Worm (Caenorhabditis elegans) whole organism, young adult: ENCODE measurements around the gene W06G6.20.

ENCODE experiments used
- B0019.2 ChIP-seq: fragments of 200-800 bp; sonication (Bioruptor generic); conservative IDR thresholded peaks from 2 replicates; pipeline ENCODE4 v1.3.6; 2022; ENCODE audit warnings: missing genetic modification reagents, missing genetic modification characterization, missing compliant biosample characterization
- B0035.1 ChIP-seq: sonication (generic microtip); optimal IDR thresholded peaks from 2 replicates; lab custom pipeline; 2016; ENCODE audit warnings: missing genetic modification characterization, mild to moderate bottlenecking, missing compliant biosample characterization, missing genotype, missing genetic modification reagents
- B0261.1 ChIP-seq: sonication (generic microtip); optimal IDR thresholded peaks from 2 replicates; lab custom pipeline; 2016; ENCODE audit warnings: mild to moderate bottlenecking, missing genetic modification characterization, moderate library complexity, missing compliant biosample characterization
- C17E4.6 ChIP-seq: fragments of 200-800 bp; sonication (Bioruptor generic); IDR thresholded peaks from 2 replicates; pipeline ENCODE4 v1.3.6; 2022; ENCODE audit warnings: missing genetic modification reagents, missing genetic modification characterization, missing compliant biosample characterization
- D2030.7 ChIP-seq: fragments of 200-800 bp; sonication (Bioruptor generic); IDR thresholded peaks from 2 replicates; pipeline ENCODE4 v1.3.6; 2022; ENCODE audit warnings: missing genetic modification reagents, missing genetic modification characterization, missing compliant biosample characterization
- F39B2.1 ChIP-seq: fragments of 200-800 bp; sonication (Bioruptor generic); IDR thresholded peaks from 2 replicates; pipeline ENCODE4 v1.3.6; 2022; ENCODE audit warnings: missing genetic modification reagents, missing genetic modification characterization, missing compliant biosample characterization
- F49E8.2 ChIP-seq: sonication (generic microtip); optimal IDR thresholded peaks from 3 replicates; lab custom pipeline; 2017; ENCODE audit warnings: missing genetic modification characterization, mild to moderate bottlenecking, missing compliant biosample characterization, antibody characterized with exemption, moderate library complexity; ENCODE audit not compliant: insufficient read depth
- F52B5.7 ChIP-seq: sonication (generic microtip); optimal IDR thresholded peaks from 2 replicates; lab custom pipeline; 2016; ENCODE audit warnings: mild to moderate bottlenecking, missing genetic modification characterization, missing compliant biosample characterization
- K11D2.4 ChIP-seq: fragments of 200-800 bp; sonication (Bioruptor generic); IDR thresholded peaks from 2 replicates; pipeline ENCODE4 v1.3.6; 2022; ENCODE audit warnings: missing genetic modification reagents, missing genetic modification characterization, missing compliant biosample characterization
- Y53G8AR.9 ChIP-seq: fragments of 200-800 bp; sonication (Bioruptor generic); conservative IDR thresholded peaks from 2 replicates; pipeline ENCODE4 v1.3.6; 2022; ENCODE audit warnings: missing genetic modification reagents, missing genetic modification characterization, missing compliant biosample characterization
- Y56A3A.18 ChIP-seq: fragments of 200-800 bp; sonication (Bioruptor generic); IDR thresholded peaks from 2 replicates; pipeline ENCODE4 v1.3.6; 2022; ENCODE audit warnings: missing genetic modification reagents, missing genetic modification characterization, missing compliant biosample characterization
- Y79H2A.3 ChIP-seq: fragments of 200-800 bp; sonication (Bioruptor generic); conservative IDR thresholded peaks from 2 replicates; pipeline ENCODE4 v1.3.6; 2022; ENCODE audit warnings: missing genetic modification reagents, missing genetic modification characterization, missing compliant biosample characterization
- ZK185.1 ChIP-seq: sonication (generic microtip); optimal IDR thresholded peaks from 2 replicates; lab custom pipeline; 2016; ENCODE audit warnings: mild to moderate bottlenecking, missing genetic modification characterization, missing compliant biosample characterization; ENCODE audit not compliant: poor library complexity, severe bottlenecking
- athp-1 ChIP-seq: sonication (generic microtip); optimal IDR thresholded peaks from 2 replicates; lab custom pipeline; 2017; ENCODE audit warnings: mild to moderate bottlenecking, missing genetic modification characterization, missing compliant biosample characterization
- attf-6 ChIP-seq: fragments of 200-800 bp; sonication (Bioruptor generic); IDR thresholded peaks from 2 replicates; pipeline ENCODE4 v1.3.6; 2022; ENCODE audit warnings: missing genetic modification reagents, missing genetic modification characterization, missing compliant biosample characterization
- cebp-2 ChIP-seq: fragments of 200-800 bp; sonication (Bioruptor generic); IDR thresholded peaks from 2 replicates; pipeline ENCODE4 v1.3.6; 2022; ENCODE audit warnings: missing genetic modification characterization, missing compliant biosample characterization
- ceh-27 ChIP-seq: fragments of 200-800 bp; sonication (Bioruptor generic); optimal IDR thresholded peaks from 2 replicates; lab custom pipeline; 2018; ENCODE audit warnings: mild to moderate bottlenecking, missing genetic modification characterization, moderate library complexity, missing compliant biosample characterization
- ceh-58 ChIP-seq: fragments of 200-800 bp; sonication (Bioruptor generic); IDR thresholded peaks from 2 replicates; pipeline ENCODE4 v1.3.6; 2022; ENCODE audit warnings: missing genetic modification characterization, missing compliant biosample characterization
- ceh-79 ChIP-seq: sonication (generic microtip); optimal IDR thresholded peaks from 2 replicates; lab custom pipeline; 2017; ENCODE audit warnings: mild to moderate bottlenecking, missing genetic modification characterization, missing compliant biosample characterization
- chd-7 ChIP-seq: sonication (generic microtip); optimal IDR thresholded peaks from 2 replicates; lab custom pipeline; 2016; ENCODE audit warnings: mild to moderate bottlenecking, missing genetic modification characterization, moderate library complexity, missing compliant biosample characterization
- die-1 ChIP-seq: sonication (generic microtip); optimal IDR thresholded peaks from 2 replicates; lab custom pipeline; 2016; ENCODE audit warnings: missing genotype, mild to moderate bottlenecking, missing genetic modification characterization, missing compliant biosample characterization
- him-1 ChIP-seq: sonication (generic microtip); optimal IDR thresholded peaks from 2 replicates; lab custom pipeline; 2016; ENCODE audit warnings: missing genotype, missing genetic modification reagents, missing genetic modification characterization, missing compliant biosample characterization
- hlh-12 ChIP-seq: sonication (generic microtip); optimal IDR thresholded peaks from 2 replicates; lab custom pipeline; 2016; ENCODE audit warnings: missing genetic modification characterization, missing compliant biosample characterization
- hrde-1 ChIP-seq: sonication (generic microtip); optimal IDR thresholded peaks from 2 replicates; lab custom pipeline; 2016; ENCODE audit warnings: missing genetic modification characterization, mild to moderate bottlenecking, missing compliant biosample characterization, moderate library complexity, missing genotype, missing genetic modification reagents, borderline replicate concordance
- lag-1 ChIP-seq: fragments of 200-800 bp; sonication (Bioruptor generic); IDR thresholded peaks from 2 replicates; pipeline ENCODE4 v1.3.6; 2022; ENCODE audit warnings: missing genetic modification reagents, missing genetic modification characterization, missing compliant biosample characterization
- let-526 ChIP-seq: fragments of 200-800 bp; sonication (Bioruptor generic); IDR thresholded peaks from 2 replicates; pipeline ENCODE4 v1.3.6; 2022; ENCODE audit warnings: missing genetic modification reagents, missing genetic modification characterization, missing compliant biosample characterization
- let-607 ChIP-seq, 2 experiments: fragments of 200-800 bp in 1 of 2; sonication (Bioruptor generic) in 1 of 2; sonication (generic microtip) in 1 of 2; optimal IDR thresholded peaks; 2 replicates each; lab custom pipeline; 2016 to 2018; ENCODE audit warnings: mild to moderate bottlenecking in 2 of 2, missing compliant biosample characterization in 2 of 2, missing genetic modification characterization in 2 of 2, moderate library complexity in 2 of 2, missing genotype in 1 of 2
- lin-26 ChIP-seq: fragments of 200-800 bp; sonication (Bioruptor generic); IDR thresholded peaks from 2 replicates; pipeline ENCODE4 v1.3.6; 2022; ENCODE audit warnings: missing genetic modification reagents, missing genetic modification characterization, missing compliant biosample characterization
- lin-54 ChIP-seq: fragments of 200-800 bp; sonication (Bioruptor generic); optimal IDR thresholded peaks from 2 replicates; lab custom pipeline; 2018; ENCODE audit warnings: mild to moderate bottlenecking, missing genetic modification characterization, missing compliant biosample characterization
- madf-3 ChIP-seq: fragments of 200-800 bp; sonication (Bioruptor generic); IDR thresholded peaks from 2 replicates; pipeline ENCODE4 v1.3.6; 2022; ENCODE audit warnings: missing genetic modification reagents, missing genetic modification characterization, missing compliant biosample characterization
- mxl-1 ChIP-seq: sonication (generic microtip); optimal IDR thresholded peaks from 2 replicates; lab custom pipeline; 2016; ENCODE audit warnings: missing genetic modification characterization, missing compliant biosample characterization
- nhr-179 ChIP-seq: sonication (generic microtip); optimal IDR thresholded peaks from 2 replicates; lab custom pipeline; 2016; ENCODE audit warnings: mild to moderate bottlenecking, missing genetic modification characterization, missing compliant biosample characterization
- nhr-27 ChIP-seq: fragments of 200-800 bp; sonication (Bioruptor generic); optimal IDR thresholded peaks from 2 replicates; lab custom pipeline; 2018; ENCODE audit warnings: mild to moderate bottlenecking, missing genetic modification characterization, moderate library complexity, missing compliant biosample characterization
- rcor-1 ChIP-seq: fragments of 200-800 bp; sonication (Bioruptor generic); IDR thresholded peaks from 2 replicates; pipeline ENCODE4 v1.3.6; 2022; ENCODE audit warnings: missing genetic modification reagents, missing genetic modification characterization, missing compliant biosample characterization
- rec-8 ChIP-seq, 2 experiments: sonication (generic microtip); optimal IDR thresholded peaks; 2 replicates each; lab custom pipeline; 2016; ENCODE audit warnings: mild to moderate bottlenecking in 2 of 2, missing genetic modification characterization in 2 of 2, missing genetic modification reagents in 2 of 2, missing genotype in 2 of 2, missing biosample characterization in 1 of 2, missing compliant biosample characterization in 1 of 2, moderate library complexity in 1 of 2
- rpc-1 ChIP-seq, 2 experiments: fragments of 150-350 bp in 1 of 2; sonication (generic microtip) in 1 of 2; optimal IDR thresholded peaks; 2 replicates each; lab custom pipeline; 2014 to 2018; ENCODE audit warnings: missing biosample characterization in 1 of 2, missing genetic modification characterization in 1 of 2, missing genetic modification reagents in 1 of 2, missing genotype in 1 of 2
- snpc-1.1 ChIP-seq: sonication (generic microtip); optimal IDR thresholded peaks from 2 replicates; lab custom pipeline; 2017; ENCODE audit warnings: missing genetic modification characterization, mild to moderate bottlenecking, missing compliant biosample characterization, antibody characterized with exemption, moderate library complexity, missing genotype, missing genetic modification reagents; ENCODE audit not compliant: insufficient read depth
- snpc-1.3 ChIP-seq: sonication (generic microtip); optimal IDR thresholded peaks from 2 replicates; lab custom pipeline; 2017; ENCODE audit warnings: missing genetic modification characterization, mild to moderate bottlenecking, missing compliant biosample characterization, antibody characterized with exemption, moderate library complexity, missing genotype, missing genetic modification reagents; ENCODE audit not compliant: insufficient read depth
- snpc-4 ChIP-seq, 5 experiments: fragments of 150-350 bp in 1 of 5; sonication (generic microtip) in 4 of 5; optimal IDR thresholded peaks; 2 replicates each; lab custom pipeline; 2014 to 2018; ENCODE audit warnings: missing genetic modification characterization in 5 of 5, missing biosample characterization in 3 of 5, antibody characterized with exemption in 2 of 5, mild to moderate bottlenecking in 2 of 5, missing compliant biosample characterization in 2 of 5, missing genotype in 2 of 5, moderate library complexity in 2 of 5, missing genetic modification reagents in 1 of 5
- somi-1 ChIP-seq: fragments of 200-800 bp; sonication (Bioruptor generic); optimal IDR thresholded peaks from 2 replicates; lab custom pipeline; 2018; ENCODE audit warnings: mild to moderate bottlenecking, missing genetic modification characterization, missing compliant biosample characterization
- xnd-1 ChIP-seq: sonication (generic microtip); optimal IDR thresholded peaks from 2 replicates; lab custom pipeline; 2016; ENCODE audit warnings: missing genotype, missing genetic modification reagents, missing genetic modification characterization, missing compliant biosample characterization
- zfh-2 ChIP-seq: fragments of 200-800 bp; sonication (Bioruptor generic); conservative IDR thresholded peaks from 2 replicates; pipeline ENCODE4 v1.3.6; 2022; ENCODE audit warnings: missing genetic modification reagents, missing genetic modification characterization, missing compliant biosample characterization
- zim-3 ChIP-seq: sonication (generic microtip); optimal IDR thresholded peaks from 2 replicates; lab custom pipeline; 2017; ENCODE audit warnings: mild to moderate bottlenecking, missing genetic modification characterization, moderate library complexity, missing compliant biosample characterization
- ztf-28 ChIP-seq: fragments of 200-800 bp; sonication (Bioruptor generic); IDR thresholded peaks from 2 replicates; pipeline ENCODE4 v1.3.6; 2022; ENCODE audit warnings: missing genetic modification reagents, missing genetic modification characterization, missing compliant biosample characterization

The W06G6.20 gene

ce11 chrV:16622754-16623261 is 25.4 kb downstream of the W06G6.20 start, which contains the start of gene Y70C5A.2 (continued):
- TF ChIP-seq xnd-1 (tag; lab: Kevin White, UChicago) (no peak), ceh-79 (no peak), attf-6 (0 out of 2 replicates have a peak, but pooled peaks have one; percentile 51), zfh-2 (GFP tag; lab: Robert Waterston, UW) (peak; percentile 52), ZK185.1 (tag; lab: Kevin White, UChicago) (no peak), ztf-28 (no peak), lin-54 (GFP tag; lab: Kevin White, UChicago) (no peak), rpc-1 (optimal IDR thresholded peaks at IDR 0.05; lab: Kevin White, UChicago) (no peak), rpc-1 (tag; optimal IDR thresholded peaks at IDR 0.05; lab: Kevin White, UChicago) (peak; percentile 21)

ce11 chrV:16621894-16622293 is 26.3 kb downstream of the W06G6.20 start:
- no peak for TF ChIP-seq F49E8.2 (tag; lab: Kevin White, UChicago)
- TF ChIP-seq nhr-179, result no peak
- no peak for TF ChIP-seq K11D2.4 (GFP tag; lab: Robert Waterston, UW)
- no peak for TF ChIP-seq snpc-1.1
- TF ChIP-seq B0261.1, result peak; percentile 82
- no peak for TF ChIP-seq zim-3 (tag; lab: Kevin White, UChicago)
- peak; percentile 83 for TF ChIP-seq him-1 (tag; lab: Kevin White, UChicago)
- 0 out of 2 replicates have a peak, but pooled peaks have one; percentile 30 for TF ChIP-seq D2030.7 (GFP tag; lab: Robert Waterston, UW)
- TF ChIP-seq ceh-27 (GFP tag; lab: Kevin White, UChicago), result peak; percentile 18
- no peak for TF ChIP-seq C17E4.6
- peak; percentile 61 for TF ChIP-seq rpc-1 (optimal IDR thresholded peaks at IDR 0.05; lab: Kevin White, UChicago)
- peak; percentile 76 for TF ChIP-seq rpc-1 (tag; optimal IDR thresholded peaks at IDR 0.05; lab: Kevin White, UChicago)
- no peak for TF ChIP-seq hlh-12 (tag; lab: Kevin White, UChicago)
- no peak for TF ChIP-seq B0035.1 (tag; lab: Kevin White, UChicago)
- TF ChIP-seq cebp-2 (GFP tag; lab: Robert Waterston, UW), result 0 out of 2 replicates have a peak, but pooled peaks have one; percentile 28
- TF ChIP-seq athp-1, result no peak
- TF ChIP-seq B0019.2 (GFP tag; lab: Robert Waterston, UW), result no peak
- no peak for TF ChIP-seq Y53G8AR.9 (GFP tag; lab: Robert Waterston, UW)
- no peak for TF ChIP-seq snpc-1.3 (tag; lab: Kevin White, UChicago)
- TF ChIP-seq lin-26, result peak; percentile 69; the same call in 1 of the 2 replicates
- TF ChIP-seq nhr-27, result no peak
- no peak for TF ChIP-seq F52B5.7
- TF ChIP-seq let-607 (tag; optimal IDR thresholded peaks at IDR 0.05; lab: Kevin White, UChicago), result no peak
- TF ChIP-seq chd-7 (tag; lab: Kevin White, UChicago), result no peak
- TF ChIP-seq mxl-1 (tag; lab: Kevin White, UChicago), result no peak
- TF ChIP-seq madf-3 (GFP tag; lab: Robert Waterston, UW), result no peak
- TF ChIP-seq xnd-1 (tag; lab: Kevin White, UChicago), result no peak
- no peak for TF ChIP-seq somi-1 (GFP tag; lab: Kevin White, UChicago)
- TF ChIP-seq die-1, result peak; percentile 33
- no peak for TF ChIP-seq Y79H2A.3 (GFP tag; lab: Robert Waterston, UW)
- no peak for TF ChIP-seq let-526
- no peak for TF ChIP-seq rcor-1
- TF ChIP-seq F39B2.1 (GFP tag; lab: Robert Waterston, UW), result no peak
- 0 out of 2 replicates have a peak, but pooled peaks have one; percentile 43 for TF ChIP-seq lag-1 (GFP tag; lab: Robert Waterston, UW)
- TF ChIP-seq hrde-1 (tag; lab: Kevin White, UChicago), result no peak
- no peak for TF ChIP-seq Y56A3A.18 (GFP tag; lab: Robert Waterston, UW)
- TF ChIP-seq ceh-58 (GFP tag; lab: Robert Waterston, UW), result no peak
- no peak for TF ChIP-seq snpc-4 (GFP tag; optimal IDR thresholded peaks at IDR 0.05; lab: Kevin White, UChicago)
- peak in 2 of 4 experiments; percentile 1 to 58 for TF ChIP-seq snpc-4 (tag; optimal IDR thresholded peaks at IDR 0.05; lab: Kevin White, UChicago)
- no peak for TF ChIP-seq rec-8 (tag; optimal IDR thresholded peaks at IDR 0.05; lab: Kevin White, UChicago)
